Fruit fly (Drosophila melanogaster): Measurements from ENCODE around the gene sn.

sn gene

dm6 chrX:7959025-7959424 lies 4.8 kb upstream of the sn start (continued):
- TF ChIP-seq HLH54F (GFP tag; optimal IDR thresholded peaks at IDR 0.05) (no peak), CG2199 (GFP tag; IDR thresholded peaks at IDR 0.05) (no peak), Bgb (GFP tag; IDR thresholded peaks at IDR 0.05; ENCODE audit: partially characterized antibody) (no peak), mld (GFP tag; IDR thresholded peaks at IDR 0.05; ENCODE audit: partially characterized antibody) (no peak), CG10147 (GFP tag; optimal IDR thresholded peaks at IDR 0.05) (no peak), sug (tag; optimal IDR thresholded peaks at IDR 0.05) (no peak), CG14441 (GFP tag; IDR thresholded peaks at IDR 0.05) (no peak), zen2 (GFP tag; IDR thresholded peaks at IDR 0.05; ENCODE audit: partially characterized antibody) (no peak), gfzf (GFP tag; optimal IDR thresholded peaks at IDR 0.05) (peak; percentile 61), CG17802 (tag; optimal IDR thresholded peaks at IDR 0.05) (no peak), dimm (GFP tag; IDR thresholded peaks at IDR 0.05) (no peak), E2f2 (GFP tag; IDR thresholded peaks at IDR 0.05) (no peak), CG3726 (GFP tag; IDR thresholded peaks at IDR 0.05) (no peak), CG9609 (GFP tag; optimal IDR thresholded peaks at IDR 0.05) (no peak), CG8944 (GFP tag; optimal IDR thresholded peaks at IDR 0.05) (no peak), h (optimal IDR thresholded peaks at IDR 0.05) (no peak), bsh (GFP tag; optimal IDR thresholded peaks at IDR 0.05) (peak in 1 of 2 experiments; percentile 8), CG4282 (GFP tag; optimal IDR thresholded peaks at IDR 0.05) (no peak), BtbVII (GFP tag; optimal IDR thresholded peaks at IDR 0.05) (no peak), shn (GFP tag; optimal IDR thresholded peaks at IDR 0.05) (no peak), CG14710 (tag; optimal IDR thresholded peaks at IDR 0.05) (no peak), kah (GFP tag; optimal IDR thresholded peaks at IDR 0.05) (peak; percentile 98), Taf1 (GFP tag; IDR thresholded peaks at IDR 0.05) (no peak), CG10462 (GFP tag; optimal IDR thresholded peaks at IDR 0.05) (no peak), fru (optimal IDR thresholded peaks at IDR 0.05) (no peak), kni (GFP tag; optimal IDR thresholded peaks at IDR 0.05) (no peak), maf-S (GFP tag; optimal IDR thresholded peaks at IDR 0.05) (no peak), CG15514 (GFP tag; optimal IDR thresholded peaks at IDR 0.05) (no peak), B-H2 (GFP tag; optimal IDR thresholded peaks at IDR 0.05) (no peak), CG15011 (GFP tag; optimal IDR thresholded peaks at IDR 0.05) (no peak), CoRest (tag; optimal IDR thresholded peaks at IDR 0.05) (no peak), Hr78 (GFP tag; optimal IDR thresholded peaks at IDR 0.05) (peak in 1 of 2 experiments; percentile 22), Dll (GFP tag; IDR thresholded peaks at IDR 0.05; ENCODE audit: partially characterized antibody) (no peak), lov (optimal IDR thresholded peaks at IDR 0.05) (no peak), lov (GFP tag; IDR thresholded peaks at IDR 0.05) (no peak), CG13287 (GFP tag; IDR thresholded peaks at IDR 0.05; ENCODE audit: partially characterized antibody) (no peak; the same call in 1 of the 2 replicates), CG9817 (tag; optimal IDR thresholded peaks at IDR 0.05) (no peak)

dm6 chrX:7959512-7959911 lies 4.3 kb upstream of the sn start:
- TF ChIP-seq CG34422 (GFP tag; IDR thresholded peaks at IDR 0.05) (no peak), CG9609 (GFP tag; optimal IDR thresholded peaks at IDR 0.05) (no peak), CG43689 (GFP tag; IDR thresholded peaks at IDR 0.05) (no peak), sr (GFP tag; IDR thresholded peaks at IDR 0.05) (no peak), bsh (GFP tag; optimal IDR thresholded peaks at IDR 0.05) (no peak), Rfx (GFP tag; IDR thresholded peaks at IDR 0.05) (no peak), gt (GFP tag; IDR thresholded peaks at IDR 0.05) (no peak), disco-r (GFP tag; optimal IDR thresholded peaks at IDR 0.05) (no peak), CG12942 (GFP tag; optimal IDR thresholded peaks at IDR 0.05) (no peak), Dll (GFP tag; IDR thresholded peaks at IDR 0.05; ENCODE audit: partially characterized antibody) (0 out of 4 replicates have a peak, but pooled peaks have one; percentile 38), CG7372 (GFP tag; IDR thresholded peaks at IDR 0.05) (no peak), CG8388 (GFP tag; optimal IDR thresholded peaks at IDR 0.05) (no peak), inv (GFP tag; IDR thresholded peaks at IDR 0.05; ENCODE audit: partially characterized antibody) (no peak), ap (GFP tag; IDR thresholded peaks at IDR 0.05) (no peak), ind (GFP tag; optimal IDR thresholded peaks at IDR 0.05) (no peak), chinmo (GFP tag; IDR thresholded peaks at IDR 0.05; ENCODE audit: partially characterized antibody) (no peak), CG7987 (GFP tag; optimal IDR thresholded peaks at IDR 0.05) (no peak), CG3281 (GFP tag; optimal IDR thresholded peaks at IDR 0.05) (no peak), PHDP (tag; optimal IDR thresholded peaks at IDR 0.05) (no peak)

Data from whole organism, embryonic.